Worm (Caenorhabditis elegans) whole organism, young adult: ENCODE results near the gene coa-1.

Experiments used
- D2030.7 ChIP-seq: fragments of 200-800 bp; sonication (Bioruptor generic); IDR thresholded peaks from 2 replicates; pipeline ENCODE4 v1.3.6; 2022; ENCODE audit warnings: missing genetic modification reagents, missing genetic modification characterization, missing compliant biosample characterization
- lag-1 ChIP-seq: fragments of 200-800 bp; sonication (Bioruptor generic); IDR thresholded peaks from 2 replicates; pipeline ENCODE4 v1.3.6; 2022; ENCODE audit warnings: missing genetic modification reagents, missing genetic modification characterization, missing compliant biosample characterization

- TF ChIP-seq lag-1 (no peak), D2030.7 (no peak)
These were observed 39.7 kb downstream of the coa-1 start, which contains the start of gene aass-1 for ce11 chrIV:244843-245242.
